Worm (Caenorhabditis elegans) whole organism, L2 larva: ENCODE data around the gene bpl-1.

Experiments
- ZK546.5 ChIP-seq: sonication (generic microtip); optimal IDR thresholded peaks from 2 replicates; lab custom pipeline; 2017; ENCODE audit warnings: missing biosample characterization, missing genetic modification characterization
- aly-2 ChIP-seq: fragments of 150-350 bp; optimal IDR thresholded peaks from 2 replicates; lab custom pipeline; 2014; ENCODE audit warnings: missing biosample characterization, missing genetic modification characterization
- dmd-4 ChIP-seq: sonication (generic microtip); optimal IDR thresholded peaks from 2 replicates; lab custom pipeline; 2017; ENCODE audit warnings: missing biosample characterization, missing genetic modification characterization
- egl-27 ChIP-seq: sonication (generic microtip); optimal IDR thresholded peaks from 3 replicates; lab custom pipeline; 2017; ENCODE audit warnings: missing biosample characterization, missing genetic modification reagents, missing genetic modification characterization
- mab-5 ChIP-seq: fragments of 150-350 bp; optimal IDR thresholded peaks from 2 replicates; lab custom pipeline; 2014; ENCODE audit warnings: missing biosample characterization, missing genetic modification characterization
- mdl-1 ChIP-seq, 2 experiments: fragments of 150-350 bp in 1 of 2; sonication (generic microtip) in 1 of 2; optimal IDR thresholded peaks; 2 replicates each; lab custom pipeline; 2017; ENCODE audit warnings: missing biosample characterization in 2 of 2, missing genetic modification characterization in 2 of 2
- nhr-11 ChIP-seq: fragments of 150-350 bp; optimal IDR thresholded peaks from 2 replicates; lab custom pipeline; 2014; ENCODE audit warnings: missing biosample characterization, missing genetic modification characterization
- snpc-4 ChIP-seq: fragments of 150-350 bp; optimal IDR thresholded peaks from 2 replicates; lab custom pipeline; 2014; ENCODE audit warnings: missing biosample characterization, missing genetic modification characterization
- unc-39 ChIP-seq: fragments of 150-350 bp; optimal IDR thresholded peaks from 2 replicates; lab custom pipeline; 2014; ENCODE audit warnings: missing biosample characterization, missing genetic modification characterization
- unc-62 ChIP-seq: fragments of 150-350 bp; optimal IDR thresholded peaks from 2 replicates; lab custom pipeline; 2014; ENCODE audit warnings: missing biosample characterization, missing genetic modification reagents, missing genetic modification characterization
- zag-1 ChIP-seq: fragments of 150-350 bp; optimal IDR thresholded peaks from 2 replicates; lab custom pipeline; 2014; ENCODE audit warnings: missing biosample characterization, missing genetic modification characterization
- ztf-11 ChIP-seq: sonication (generic microtip); optimal IDR thresholded peaks from 2 replicates; lab custom pipeline; 2017; ENCODE audit warnings: missing biosample characterization, missing genetic modification characterization

ce11 chrII:6250782-6251461, 23.1 kb upstream of the bpl-1 start, which contains the start of gene phb-2:
- TF ChIP-seq ztf-11 (no peak), mab-5 (tag; lab: Kevin White, UChicago) (peak; percentile 43), unc-62 (no peak), egl-27 (no peak), mdl-1 (tag; optimal IDR thresholded peaks at IDR 0.05; lab: Kevin White, UChicago) (no peak), unc-39 (tag; lab: Kevin White, UChicago) (no peak), nhr-11 (no peak), zag-1 (no peak), dmd-4 (no peak), aly-2 (tag; lab: Kevin White, UChicago) (no peak), ZK546.5 (tag; lab: Kevin White, UChicago) (no peak), snpc-4 (tag; lab: Kevin White, UChicago) (peak; percentile 3)
